Fruit fly (Drosophila melanogaster): ENCODE data around the gene CG6073.

CG6073 gene

DNA sequence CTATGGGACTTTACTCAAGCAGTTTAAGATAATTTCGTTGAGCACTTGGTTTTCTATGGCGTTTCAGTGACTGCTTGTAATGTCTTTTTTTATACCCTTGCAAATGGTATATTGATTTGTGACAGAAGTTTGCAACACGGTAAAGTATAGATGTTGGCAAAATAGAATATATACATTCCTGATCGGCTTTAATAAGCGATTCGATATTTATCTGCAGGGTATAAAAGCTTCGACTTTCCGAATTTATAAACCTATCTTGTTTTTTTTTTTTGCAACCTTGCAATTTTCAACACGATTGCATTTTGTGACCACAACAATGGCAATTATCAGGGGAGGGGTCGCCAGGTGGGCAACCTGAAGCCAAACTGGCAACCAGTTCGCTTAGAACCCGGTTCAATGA lies 25.7 kb upstream of the CG6073 start:
- TF ChIP-seq CG1621 (tag; optimal IDR thresholded peaks at IDR 0.05) (no peak), Gug (GFP tag; IDR thresholded peaks at IDR 0.05) (no peak), CG8119 (GFP tag; IDR thresholded peaks at IDR 0.05) (no peak), fd85E (GFP tag; optimal IDR thresholded peaks at IDR 0.05) (no peak), CG7368 (GFP tag; optimal IDR thresholded peaks at IDR 0.05) (no peak), CG6163 (GFP tag; IDR thresholded peaks at IDR 0.05) (peak; percentile 39; the same call in 1 of the 3 replicates), Sox14 (GFP tag; optimal IDR thresholded peaks at IDR 0.05) (peak; percentile 19), esn (GFP tag; optimal IDR thresholded peaks at IDR 0.05) (no peak), achi (GFP tag; optimal IDR thresholded peaks at IDR 0.05) (no peak), CG16779 (tag; optimal IDR thresholded peaks at IDR 0.05) (no peak), Lpt (GFP tag; optimal IDR thresholded peaks at IDR 0.05) (no peak), fkh (GFP tag; optimal IDR thresholded peaks at IDR 0.05) (no peak), CG6276 (GFP tag; optimal IDR thresholded peaks at IDR 0.05) (no peak), Hr39 (GFP tag; optimal IDR thresholded peaks at IDR 0.05) (peak; percentile 16), ss (GFP tag; optimal IDR thresholded peaks at IDR 0.05) (no peak), CG3032 (tag; optimal IDR thresholded peaks at IDR 0.05) (no peak), Blimp-1 (GFP tag; optimal IDR thresholded peaks at IDR 0.05) (no peak), eg (GFP tag; IDR thresholded peaks at IDR 0.05) (peak; percentile 54; the same call in 2 of the 3 replicates), Sox102F (GFP tag; optimal IDR thresholded peaks at IDR 0.05) (no peak), dac (GFP tag; optimal IDR thresholded peaks at IDR 0.05) (no peak), cyc (GFP tag; optimal IDR thresholded peaks at IDR 0.05) (no peak), CG6808 (GFP tag; optimal IDR thresholded peaks at IDR 0.05) (no peak), CG32006 (GFP tag; optimal IDR thresholded peaks at IDR 0.05) (peak; percentile 31), CG11762 (GFP tag; optimal IDR thresholded peaks at IDR 0.05; ENCODE audit: insufficient read depth) (no peak), topi (GFP tag; optimal IDR thresholded peaks at IDR 0.05) (no peak), net (GFP tag; optimal IDR thresholded peaks at IDR 0.05) (no peak), svp (GFP tag) (peak; percentile 62), Eip75B (GFP tag; optimal IDR thresholded peaks at IDR 0.05) (peak; percentile 14), CG34406 (GFP tag; optimal IDR thresholded peaks at IDR 0.05) (no peak), pdm3 (GFP tag; optimal IDR thresholded peaks at IDR 0.05) (peak; percentile 16), CG10669 (GFP tag; optimal IDR thresholded peaks at IDR 0.05) (no peak), Hr4 (GFP tag; optimal IDR thresholded peaks at IDR 0.05) (no peak), CG10631 (GFP tag; optimal IDR thresholded peaks at IDR 0.05) (peak; percentile 1), CG11294 (GFP tag; IDR thresholded peaks at IDR 0.05) (peak; percentile 27; the same call in 1 of the 2 replicates), Eip93F (GFP tag; optimal IDR thresholded peaks at IDR 0.05) (no peak), CG15336 (GFP tag; IDR thresholded peaks at IDR 0.05) (no peak), Ets96B (tag; optimal IDR thresholded peaks at IDR 0.05) (no peak), CG9139 (GFP tag; optimal IDR thresholded peaks at IDR 0.05) (no peak), acj6 (GFP tag; optimal IDR thresholded peaks at IDR 0.05) (peak; percentile 31), Eip78C (GFP tag) (peak; percentile 72), lz (GFP tag; optimal IDR thresholded peaks at IDR 0.05) (peak; percentile 11), CG3919 (GFP tag; optimal IDR thresholded peaks at IDR 0.05) (no peak), salr (GFP tag; optimal IDR thresholded peaks at IDR 0.05) (no peak), fd59A (GFP tag; optimal IDR thresholded peaks at IDR 0.05) (no peak), CG8319 (GFP tag; optimal IDR thresholded peaks at IDR 0.05) (no peak), Sox15 (GFP tag; optimal IDR thresholded peaks at IDR 0.05) (no peak), Smox (GFP tag; optimal IDR thresholded peaks at IDR 0.05) (no peak), CG31627 (GFP tag; optimal IDR thresholded peaks at IDR 0.05) (peak; percentile 1), OdsH (GFP tag; optimal IDR thresholded peaks at IDR 0.05) (peak; percentile 12), Ets21C (GFP tag; optimal IDR thresholded peaks at IDR 0.05) (no peak), CG6854 (GFP tag; optimal IDR thresholded peaks at IDR 0.05) (no peak), Hr38 (GFP tag; optimal IDR thresholded peaks at IDR 0.05) (no peak), spab (GFP tag; optimal IDR thresholded peaks at IDR 0.05) (no peak)

Data from whole organism, prepupa.